Worm (Caenorhabditis elegans): ENCODE results near the gene C16A3.6.

DNA sequence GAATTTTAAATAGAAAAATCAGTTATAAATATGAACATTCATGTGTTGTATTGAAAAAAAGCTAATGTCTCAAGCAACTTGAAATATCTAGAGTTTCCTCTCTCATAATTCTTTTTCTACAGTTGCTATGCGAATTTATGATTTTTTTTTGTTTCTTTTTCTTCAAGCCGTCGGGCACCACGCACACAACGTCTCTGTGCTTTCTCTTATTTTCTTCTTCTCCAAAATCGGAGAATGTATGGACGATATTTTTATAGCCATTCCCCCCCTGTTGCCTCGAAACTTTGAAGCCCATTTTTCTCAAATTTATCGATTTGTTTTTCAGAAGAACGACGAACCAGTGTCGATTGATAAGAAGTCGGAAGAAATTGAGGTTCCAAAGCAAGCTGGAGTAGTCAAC is 22.2 kb upstream of the C16A3.6 start:
- no peak for TF ChIP-seq nhr-12 (tag; optimal IDR thresholded peaks at IDR 0.05)
- no peak for TF ChIP-seq mab-5 (tag; optimal IDR thresholded peaks at IDR 0.05)
- no peak for TF ChIP-seq alr-1 (tag; optimal IDR thresholded peaks at IDR 0.05)
- no peak for TF ChIP-seq lin-39 (tag; optimal IDR thresholded peaks at IDR 0.05)
